Worm (Caenorhabditis elegans): Measurements from ENCODE around the gene F08F3.4.

ce11 chrV:5445839-5446238 lies 35.1 kb downstream of the F08F3.4 start, which contains the start of gene F08F3.1:
- TF ChIP-seq ceh-24 (tag; optimal IDR thresholded peaks at IDR 0.05): no peak
- no peak for TF ChIP-seq syd-9 (tag; optimal IDR thresholded peaks at IDR 0.05)
- no peak for TF ChIP-seq pha-2 (tag; optimal IDR thresholded peaks at IDR 0.05)
- TF ChIP-seq ceh-18 (tag; optimal IDR thresholded peaks at IDR 0.05): no peak
- no peak for TF ChIP-seq lin-11 (tag; optimal IDR thresholded peaks at IDR 0.05)
- no peak for TF ChIP-seq fax-1 (tag; optimal IDR thresholded peaks at IDR 0.05)
- no peak for TF ChIP-seq gmeb-2 (tag; optimal IDR thresholded peaks at IDR 0.05)
- TF ChIP-seq ztf-16 (tag; optimal IDR thresholded peaks at IDR 0.05): no peak
- no peak for TF ChIP-seq ceh-31 (tag; optimal IDR thresholded peaks at IDR 0.05)
- TF ChIP-seq unc-55 (GFP tag; optimal IDR thresholded peaks at IDR 0.05): no peak
- no peak for TF ChIP-seq nhr-11 (tag; optimal IDR thresholded peaks at IDR 0.05)

Measured in whole organism, late embryonic.